Worm (Caenorhabditis elegans) whole organism, midembryonic: Measurements from ENCODE around the gene gsr-1.

Source experiments
- T22C8.4 ChIP-seq: fragments of 200-800 bp; sonication (Bioruptor generic); IDR thresholded peaks from 2 replicates; pipeline ENCODE4 v1.3.6; 2022; ENCODE audit warnings: missing genetic modification characterization, missing compliant biosample characterization
- cog-1 ChIP-seq: sonication (generic microtip); optimal IDR thresholded peaks from 2 replicates; lab custom pipeline; 2016; ENCODE audit warnings: missing genetic modification characterization, missing compliant biosample characterization
- flt-1 ChIP-seq: fragments of 200-800 bp; sonication (Bioruptor generic); IDR thresholded peaks from 2 replicates; pipeline ENCODE4 v1.3.6; 2022; ENCODE audit warnings: missing genetic modification characterization, missing compliant biosample characterization
- klf-2 ChIP-seq: fragments of 200-800 bp; sonication (Bioruptor generic); conservative IDR thresholded peaks from 2 replicates; pipeline ENCODE4 v1.3.6; 2022; ENCODE audit warnings: missing genetic modification reagents, missing genetic modification characterization, missing compliant biosample characterization
- med-1 ChIP-seq: sonication (generic microtip); optimal IDR thresholded peaks from 2 replicates; lab custom pipeline; 2017; ENCODE audit warnings: missing genetic modification characterization, mild to moderate bottlenecking, missing compliant biosample characterization, antibody characterized with exemption, missing genetic modification reagents; ENCODE audit not compliant: insufficient read depth
- ref-1 ChIP-seq: fragments of 200-800 bp; sonication (Bioruptor generic); conservative IDR thresholded peaks from 2 replicates; pipeline ENCODE4 v1.3.6; 2022; ENCODE audit warnings: missing genetic modification reagents, missing genetic modification characterization, missing compliant biosample characterization
- tab-1 ChIP-seq: fragments of 200-800 bp; sonication (Bioruptor generic); IDR thresholded peaks from 2 replicates; pipeline ENCODE4 v1.3.6; 2022; ENCODE audit warnings: missing genetic modification characterization, missing compliant biosample characterization

DNA sequence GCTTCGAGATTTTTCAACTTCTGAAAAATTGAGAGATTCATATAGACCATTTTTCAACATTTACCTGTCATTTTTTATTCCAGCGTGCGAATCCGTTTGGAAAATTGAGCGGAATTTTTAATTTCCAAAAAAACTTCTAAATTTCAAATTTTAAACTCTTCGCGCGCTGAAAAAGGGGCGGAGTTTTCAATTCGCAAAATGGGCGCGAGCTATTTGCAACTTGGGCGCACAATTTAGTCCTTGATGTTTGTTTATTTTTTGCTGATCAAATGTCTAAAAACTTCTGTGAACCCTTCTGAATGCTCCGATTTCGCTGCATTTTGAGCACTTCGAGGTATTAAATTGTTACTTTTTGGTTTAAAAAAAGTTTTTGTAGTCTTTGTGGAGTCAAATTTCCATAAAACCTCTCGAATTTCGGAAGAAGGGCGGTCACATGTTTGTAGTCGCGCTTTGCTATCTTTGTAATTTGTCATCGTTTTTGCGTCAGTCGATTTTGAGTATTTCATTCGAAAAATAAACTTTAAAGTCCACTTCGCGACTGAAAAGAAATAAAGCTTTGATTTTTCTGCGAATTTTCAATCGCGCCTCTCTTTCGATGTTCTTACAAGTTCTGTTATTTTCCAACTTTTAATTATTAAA, at the start of gene gsr-1, which contains the start of gene madf-8:
- no peak for TF ChIP-seq med-1 (GFP tag; lab: Kevin White, UChicago)
- no peak for TF ChIP-seq ref-1
- TF ChIP-seq flt-1 (GFP tag; lab: Robert Waterston, UW) = no peak
- no peak for TF ChIP-seq cog-1
- no peak for TF ChIP-seq tab-1 (GFP tag; lab: Robert Waterston, UW)
- no peak for TF ChIP-seq T22C8.4
- no peak for TF ChIP-seq klf-2 (GFP tag; lab: Robert Waterston, UW)
